Worm (Caenorhabditis elegans) whole organism, L4 larva: ENCODE data around the gene apc-11.

ENCODE experiments used
- F10B5.3 ChIP-seq: sonication (generic microtip); optimal IDR thresholded peaks from 2 replicates; lab custom pipeline; 2016; ENCODE audit warnings: mild to moderate bottlenecking, missing genetic modification characterization, missing compliant biosample characterization
- F26F4.8 ChIP-seq: fragments of 200-800 bp; sonication (Bioruptor generic); conservative IDR thresholded peaks from 2 replicates; pipeline ENCODE4 v1.3.6; 2022; ENCODE audit warnings: missing genetic modification characterization, missing compliant biosample characterization
- F44E2.7 ChIP-seq: fragments of 200-800 bp; sonication (Bioruptor generic); IDR thresholded peaks from 2 replicates; pipeline ENCODE4 v2.1.2; 2022; ENCODE audit warnings: missing genetic modification characterization, missing compliant biosample characterization
- F49E8.2 ChIP-seq: sonication (generic microtip); optimal IDR thresholded peaks from 2 replicates; lab custom pipeline; 2016; ENCODE audit warnings: missing compliant biosample characterization, mild to moderate bottlenecking, missing genetic modification characterization, borderline replicate concordance
- R02D3.7 ChIP-seq: fragments of 150-350 bp; sonication (generic microtip); optimal IDR thresholded peaks from 3 replicates; lab custom pipeline; 2014; ENCODE audit warnings: missing biosample characterization, missing genetic modification characterization
- Y105C5A.15 ChIP-seq: fragments of 200-800 bp; sonication (Bioruptor generic); IDR thresholded peaks from 2 replicates; pipeline ENCODE4 v1.3.6; 2022; ENCODE audit warnings: missing genetic modification characterization, missing compliant biosample characterization
- ZK337.2 ChIP-seq: fragments of 200-800 bp; sonication (Bioruptor generic); IDR thresholded peaks from 2 replicates; pipeline ENCODE4 v1.3.6; 2022; ENCODE audit warnings: missing genetic modification reagents, missing genetic modification characterization, missing compliant biosample characterization
- ZK546.5 ChIP-seq, 2 experiments: sonication (generic microtip); optimal IDR thresholded peaks; 2 replicates each; lab custom pipeline; 2017; ENCODE audit warnings: missing biosample characterization in 2 of 2, missing genetic modification characterization in 2 of 2
- aha-1 ChIP-seq: fragments of 150-350 bp; peaks from one replicate; lab custom pipeline; 2014; ENCODE audit warnings: missing biosample characterization, missing genetic modification characterization
- aly-2 ChIP-seq: sonication (generic microtip); optimal IDR thresholded peaks from 2 replicates; lab custom pipeline; 2018; ENCODE audit warnings: missing biosample characterization, missing genetic modification characterization
- ceh-28 ChIP-seq: fragments of 150-350 bp; optimal IDR thresholded peaks from 2 replicates; lab custom pipeline; 2014; ENCODE audit warnings: missing biosample characterization, missing genetic modification reagents, missing genetic modification characterization
- ceh-44 ChIP-seq: fragments of 200-800 bp; sonication (Bioruptor generic); IDR thresholded peaks from 2 replicates; pipeline ENCODE4 v1.3.6; 2022; ENCODE audit warnings: missing genetic modification reagents, missing genetic modification characterization, missing compliant biosample characterization
- ces-1 ChIP-seq: fragments of 150-350 bp; sonication (generic microtip); optimal IDR thresholded peaks from 4 replicates; lab custom pipeline; 2014; ENCODE audit warnings: missing biosample characterization, missing genetic modification reagents, missing genetic modification characterization
- daf-16 ChIP-seq, 3 experiments: sonication (generic microtip); optimal IDR thresholded peaks; 2 replicates each; lab custom pipeline; 2016 to 2017; ENCODE audit warnings: missing genetic modification characterization in 3 of 3, missing genetic modification reagents in 3 of 3, mild to moderate bottlenecking in 2 of 3, missing compliant biosample characterization in 2 of 3, missing biosample characterization in 1 of 3, moderate library complexity in 1 of 3
- dmd-8 ChIP-seq: fragments of 200-800 bp; sonication (Bioruptor generic); IDR thresholded peaks from 2 replicates; pipeline ENCODE4 v1.3.6; 2022; ENCODE audit warnings: missing genetic modification characterization, missing compliant biosample characterization
- egl-43 ChIP-seq: fragments of 200-800 bp; sonication (Bioruptor generic); IDR thresholded peaks from 2 replicates; pipeline ENCODE4 v1.3.6; 2022; ENCODE audit warnings: missing genetic modification reagents, missing genetic modification characterization, missing compliant biosample characterization
- fkh-10 ChIP-seq: fragments of 150-350 bp; optimal IDR thresholded peaks from 2 replicates; lab custom pipeline; 2014; ENCODE audit warnings: missing biosample characterization, missing genetic modification reagents, missing genetic modification characterization
- fos-1 ChIP-seq: fragments of 150-350 bp; optimal IDR thresholded peaks from 2 replicates; lab custom pipeline; 2014; ENCODE audit warnings: missing biosample characterization, missing genetic modification characterization
- hlh-11 ChIP-seq: fragments of 200-800 bp; sonication (Bioruptor generic); optimal IDR thresholded peaks from 2 replicates; lab custom pipeline; 2018; ENCODE audit warnings: mild to moderate bottlenecking, missing genetic modification characterization, missing compliant biosample characterization
- hlh-30 ChIP-seq: sonication (generic microtip); optimal IDR thresholded peaks from 2 replicates; lab custom pipeline; 2017; ENCODE audit warnings: antibody characterized with exemption, mild to moderate bottlenecking, missing genetic modification characterization, missing compliant biosample characterization; ENCODE audit not compliant: insufficient read depth
- lim-7 ChIP-seq: fragments of 200-800 bp; sonication (Bioruptor generic); IDR thresholded peaks from 2 replicates; pipeline ENCODE4 v1.3.6; 2022; ENCODE audit warnings: missing genetic modification characterization, missing compliant biosample characterization
- lin-39 ChIP-seq: fragments of 150-350 bp; optimal IDR thresholded peaks from 2 replicates; lab custom pipeline; 2014; ENCODE audit warnings: missing biosample characterization, missing genetic modification reagents, missing genetic modification characterization
- lsy-2 ChIP-seq, 2 experiments: fragments of 150-350 bp in 1 of 2; sonication (generic microtip) in 1 of 2; optimal IDR thresholded peaks; 2 replicates each; lab custom pipeline; 2014 to 2017; ENCODE audit warnings: missing biosample characterization in 2 of 2, missing genetic modification characterization in 2 of 2
- madf-5 ChIP-seq, 2 experiments: fragments of 200-800 bp; sonication (Bioruptor generic); IDR thresholded peaks; 2 replicates each; pipeline ENCODE4 v1.3.6; 2022; ENCODE audit warnings: missing compliant biosample characterization in 2 of 2, missing genetic modification characterization in 2 of 2
- mep-1 ChIP-seq: fragments of 150-350 bp; sonication (generic microtip); optimal IDR thresholded peaks from 3 replicates; lab custom pipeline; 2014; ENCODE audit warnings: missing biosample characterization, missing genetic modification characterization
- mes-2 ChIP-seq: sonication (generic microtip); optimal IDR thresholded peaks from 2 replicates; lab custom pipeline; 2016; ENCODE audit warnings: missing genotype, mild to moderate bottlenecking, missing genetic modification characterization, missing compliant biosample characterization; ENCODE audit not compliant: poor library complexity, severe bottlenecking
- mxl-2 ChIP-seq: fragments of 200-800 bp; sonication (Bioruptor generic); conservative IDR thresholded peaks from 2 replicates; pipeline ENCODE4 v1.3.6; 2022; ENCODE audit warnings: missing genetic modification reagents, missing genetic modification characterization, missing compliant biosample characterization
- nhr-25 ChIP-seq: sonication (generic microtip); optimal IDR thresholded peaks from 2 replicates; lab custom pipeline; 2017; ENCODE audit warnings: missing genetic modification characterization, mild to moderate bottlenecking, missing compliant biosample characterization, antibody characterized with exemption, moderate library complexity, borderline replicate concordance; ENCODE audit not compliant: insufficient read depth
- nhr-28 ChIP-seq: fragments of 150-350 bp; optimal IDR thresholded peaks from 2 replicates; lab custom pipeline; 2014; ENCODE audit warnings: missing biosample characterization, missing genetic modification characterization
- nhr-48 ChIP-seq: sonication (generic microtip); optimal IDR thresholded peaks from 2 replicates; lab custom pipeline; 2016; ENCODE audit warnings: mild to moderate bottlenecking, missing genetic modification characterization, missing compliant biosample characterization
- pha-4 ChIP-seq, 2 experiments: fragments of 150-350 bp in 1 of 2; fragments of 200-800 bp in 1 of 2; sonication (Bioruptor generic) in 1 of 2; IDR thresholded peaks in 1 of 2; optimal IDR thresholded peaks in 1 of 2; 2 replicates each; pipeline versions ENCODE4 v1.3.6 to Lab custom; 2014 to 2022; ENCODE audit warnings: missing genetic modification characterization in 2 of 2, missing genetic modification reagents in 2 of 2, missing biosample characterization in 1 of 2, missing compliant biosample characterization in 1 of 2
- rbr-2 ChIP-seq: sonication (generic microtip); optimal IDR thresholded peaks from 2 replicates; lab custom pipeline; 2016; ENCODE audit warnings: missing genotype, missing genetic modification characterization, missing compliant biosample characterization
- saeg-2 ChIP-seq: fragments of 200-800 bp; sonication (Bioruptor generic); IDR thresholded peaks from 2 replicates; pipeline ENCODE4 v1.3.6; 2022; ENCODE audit warnings: missing genetic modification reagents, missing genetic modification characterization, missing compliant biosample characterization
- sdz-12 ChIP-seq: fragments of 200-800 bp; sonication (Bioruptor generic); optimal IDR thresholded peaks from 2 replicates; lab custom pipeline; 2018; ENCODE audit warnings: mild to moderate bottlenecking, missing genetic modification characterization, missing compliant biosample characterization
- spr-3 ChIP-seq: fragments of 200-800 bp; sonication (Bioruptor generic); optimal IDR thresholded peaks from 2 replicates; lab custom pipeline; 2018; ENCODE audit warnings: mild to moderate bottlenecking, missing genetic modification characterization, missing compliant biosample characterization
- tag-97 ChIP-seq: fragments of 200-800 bp; sonication (Bioruptor generic); IDR thresholded peaks from 2 replicates; pipeline ENCODE4 v1.3.6; 2022; ENCODE audit warnings: missing genetic modification characterization, missing compliant biosample characterization
- unc-62 ChIP-seq, 3 experiments: fragments of 150-350 bp in 1 of 3; sonication (generic microtip); optimal IDR thresholded peaks in 2 of 3; peaks in 1 of 3; 1 replicate in 1 of 3; 2 replicates in 2 of 3; lab custom pipeline; 2014 to 2017; ENCODE audit warnings: missing biosample characterization in 3 of 3, missing genetic modification characterization in 3 of 3, missing genetic modification reagents in 3 of 3, missing genotype in 1 of 3
- ztf-11 ChIP-seq: fragments of 150-350 bp; optimal IDR thresholded peaks from 2 replicates; lab custom pipeline; 2014; ENCODE audit warnings: missing biosample characterization, missing genetic modification characterization

The apc-11 gene

ce11 chrIII:4622375-4623130 lies 28.3 kb upstream of the apc-11 start, which contains the start of gene lron-5:
Gene lron-5, plus strand, starts transcription at chrIII:4623029.
- TF ChIP-seq aly-2 (tag; lab: Kevin White, UChicago) (no peak), aha-1 (tag; lab: Kevin White, UChicago) (peak; percentile 46), fkh-10 (GFP tag; lab: Kevin White, UChicago) (peak; percentile 78), ztf-11 (tag; lab: Kevin White, UChicago) (no peak), daf-16 (GFP tag; optimal IDR thresholded peaks at IDR 0.05; lab: Kevin White, UChicago) (no peak), daf-16 (tag; optimal IDR thresholded peaks at IDR 0.05; lab: Kevin White, UChicago) (no peak), unc-62 (GFP tag; optimal IDR thresholded peaks at IDR 0.05 in 1 of 2; lab: Kevin White, UChicago) (peak in 1 of 2 experiments; percentile 91), unc-62 (tag; optimal IDR thresholded peaks at IDR 0.05; lab: Kevin White, UChicago) (no peak), sdz-12 (GFP tag; lab: Kevin White, UChicago) (no peak), ces-1 (GFP tag; lab: Kevin White, UChicago) (peak; percentile 28), F44E2.7 (no peak), F26F4.8 (GFP tag; lab: Robert Waterston, UW) (no peak), pha-4 (GFP tag; IDR thresholded peaks at IDR 0.05; lab: Robert Waterston, UW) (no peak), pha-4 (tag; optimal IDR thresholded peaks at IDR 0.05; lab: Kevin White, UChicago) (no peak), mxl-2 (GFP tag; lab: Robert Waterston, UW) (no peak)

- TF ChIP-seq mxl-2 (GFP tag; lab: Robert Waterston, UW) (no peak), unc-62 (GFP tag; optimal IDR thresholded peaks at IDR 0.05 in 1 of 2; lab: Kevin White, UChicago) (peak in 1 of 2 experiments; percentile 97), unc-62 (tag; optimal IDR thresholded peaks at IDR 0.05; lab: Kevin White, UChicago) (no peak), ceh-44 (GFP tag; lab: Robert Waterston, UW) (no peak), hlh-11 (peak; percentile 26), spr-3 (GFP tag; lab: Kevin White, UChicago) (no peak), nhr-48 (tag; lab: Kevin White, UChicago) (no peak)
These were observed 21.9 kb upstream of the apc-11 start, which contains the start of gene lips-3 for ce11 chrIII:4616071-4616571. Gene lips-3, plus strand, starts transcription at chrIII:4616528.

- peak in 1 of 2 experiments; percentile 34 for TF ChIP-seq unc-62 (GFP tag; optimal IDR thresholded peaks at IDR 0.05 in 1 of 2; lab: Kevin White, UChicago)
- no peak for TF ChIP-seq unc-62 (tag; optimal IDR thresholded peaks at IDR 0.05; lab: Kevin White, UChicago)
- peak; percentile 8 for TF ChIP-seq mes-2 (tag; lab: Kevin White, UChicago)
- TF ChIP-seq aha-1 (tag; lab: Kevin White, UChicago): no peak
- no peak for TF ChIP-seq madf-5 (GFP tag; IDR thresholded peaks at IDR 0.05; lab: Robert Waterston, UW)
- TF ChIP-seq nhr-28 (tag; lab: Kevin White, UChicago): peak; percentile 34
- TF ChIP-seq fkh-10 (GFP tag; lab: Kevin White, UChicago): peak; percentile 78
- no peak for TF ChIP-seq daf-16 (GFP tag; optimal IDR thresholded peaks at IDR 0.05; lab: Kevin White, UChicago)
- TF ChIP-seq daf-16 (tag; optimal IDR thresholded peaks at IDR 0.05; lab: Kevin White, UChicago): peak; percentile 60
- peak; percentile 11 for TF ChIP-seq hlh-30 (tag; lab: Kevin White, UChicago)
- TF ChIP-seq mep-1 (tag; lab: Kevin White, UChicago): peak; percentile 25
- peak; percentile 31 for TF ChIP-seq rbr-2 (tag; lab: Kevin White, UChicago)
- peak in 1 of 2 experiments; percentile 34 for TF ChIP-seq lsy-2 (tag; optimal IDR thresholded peaks at IDR 0.05; lab: Kevin White, UChicago)
These were observed 18.2 kb upstream of the apc-11 start, which contains the start of gene sel-2 for ce11 chrIII:4612334-4612953. Gene sel-2, minus strand, starts transcription at chrIII:4612384.

- TF ChIP-seq tag-97 (GFP tag; lab: Robert Waterston, UW) (no peak), egl-43 (GFP tag; lab: Robert Waterston, UW) (no peak), F49E8.2 (tag; lab: Kevin White, UChicago) (no peak), lin-39 (tag; lab: Kevin White, UChicago) (no peak), F10B5.3 (no peak), fos-1 (tag; lab: Kevin White, UChicago) (no peak), dmd-8 (GFP tag; lab: Robert Waterston, UW) (no peak), ZK337.2 (no peak), lim-7 (no peak), ZK546.5 (tag; optimal IDR thresholded peaks at IDR 0.05; lab: Kevin White, UChicago) (no peak), mep-1 (tag; lab: Kevin White, UChicago) (no peak), ceh-28 (tag; lab: Kevin White, UChicago) (no peak), R02D3.7 (no peak), saeg-2 (GFP tag; lab: Robert Waterston, UW) (no peak), nhr-25 (tag; lab: Kevin White, UChicago) (no peak), ztf-11 (tag; lab: Kevin White, UChicago) (no peak), Y105C5A.15 (GFP tag; lab: Robert Waterston, UW) (no peak)
These were observed 9.6 kb upstream of the apc-11 start for ce11 chrIII:4603837-4604236.
